Worm (Caenorhabditis elegans): Measurements from ENCODE around the gene ztf-14.

DNA sequence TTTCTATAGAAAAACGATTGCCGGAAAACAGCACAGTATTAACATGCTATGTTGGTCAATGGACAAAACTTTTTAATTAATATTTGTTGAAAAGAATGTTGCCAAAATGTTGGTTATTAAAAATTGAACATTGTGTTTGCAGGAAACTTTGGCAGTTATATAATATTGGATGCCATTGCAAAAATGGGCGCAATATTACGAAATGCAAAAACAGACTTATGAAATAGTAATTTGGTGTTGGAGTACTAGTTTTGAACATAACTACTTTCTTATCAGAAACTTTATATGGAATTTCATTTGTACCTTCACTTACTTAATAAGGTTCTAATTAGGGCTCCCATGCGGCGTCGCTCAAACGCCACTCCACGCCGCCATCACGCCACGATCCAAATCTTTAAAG, 14.5 kb downstream of the ztf-14 start:
- TF ChIP-seq C08G9.2 (tag; optimal IDR thresholded peaks at IDR 0.05) (no peak), odd-2 (tag; optimal IDR thresholded peaks at IDR 0.05) (no peak), ama-1 (optimal IDR thresholded peaks at IDR 0.05) (no peak)

Data from whole organism, late embryonic.